Fruit fly (Drosophila melanogaster): Measurements from ENCODE around the gene obst-A.

- TF ChIP-seq CG15710 (tag; optimal IDR thresholded peaks at IDR 0.05) (no peak), CG10348 (GFP tag; IDR thresholded peaks at IDR 0.05) (no peak), CG9948 (tag; optimal IDR thresholded peaks at IDR 0.05) (no peak), Pif1A (GFP tag; optimal IDR thresholded peaks at IDR 0.05) (no peak), Pif1B (GFP tag; optimal IDR thresholded peaks at IDR 0.05) (no peak), D1 (tag; optimal IDR thresholded peaks at IDR 0.05) (no peak), EcR (GFP tag; optimal IDR thresholded peaks at IDR 0.05) (peak; percentile 60)
These were observed at the start of gene obst-A for dm6 chrX:20239608-20239941.
